Fruit fly (Drosophila melanogaster) whole organism, wandering third instar larva: Measurements from ENCODE around the gene Pgant2.
A peak's percentile ranks its signal among the peaks of the same experiment; 100 is the strongest.

Experiments used
- Abd-B ChIP-seq: fragments of >200 bp; optimal IDR thresholded peaks from 2 replicates; lab custom pipeline; 2017; ENCODE audit warnings: missing biosample characterization, missing genetic modification characterization
- CrebA ChIP-seq: fragments of 200-800 bp; sonication (Bioruptor generic); optimal IDR thresholded peaks from 2 replicates; lab custom pipeline; 2016; ENCODE audit warnings: missing biosample characterization, mild to moderate bottlenecking, missing genetic modification characterization, borderline replicate concordance
- Dif ChIP-seq: fragments of 200-275, 200-300 bp; sonication (Bioruptor generic); optimal IDR thresholded peaks from 2 replicates; lab custom pipeline; 2018; ENCODE audit warnings: missing biosample characterization, missing genetic modification characterization; ENCODE audit not compliant: partially characterized antibody
- Myc ChIP-seq: fragments of >200 bp; optimal IDR thresholded peaks from 2 replicates; lab custom pipeline; 2017
- N ChIP-seq: fragments of >200 bp; optimal IDR thresholded peaks from 2 replicates; lab custom pipeline; 2018; ENCODE audit warnings: missing biosample characterization, missing external identifiers, missing genetic modification characterization
- OdsH ChIP-seq: fragments of 200-800 bp; sonication (Bioruptor generic); optimal IDR thresholded peaks from 2 replicates; lab custom pipeline; 2016; ENCODE audit warnings: missing biosample characterization, mild to moderate bottlenecking, missing genetic modification characterization
- Rel ChIP-seq, 2 experiments: fragments of 200-800 bp; sonication (Bioruptor generic) in 1 of 2; optimal IDR thresholded peaks; 2 replicates in 1 of 2; 3 replicates in 1 of 2; lab custom pipeline; 2016 to 2019; ENCODE audit warnings: mild to moderate bottlenecking in 2 of 2, missing biosample characterization in 2 of 2, missing genetic modification characterization in 2 of 2, moderate library complexity in 1 of 2
- br ChIP-seq: fragments of 200-800 bp; sonication (Bioruptor generic); optimal IDR thresholded peaks from 2 replicates; lab custom pipeline; 2016; ENCODE audit warnings: missing biosample characterization, missing genetic modification characterization
- brk ChIP-seq: fragments of 200-800 bp; sonication (Bioruptor generic); optimal IDR thresholded peaks from 2 replicates; lab custom pipeline; 2016; ENCODE audit warnings: missing biosample characterization, mild to moderate bottlenecking, missing genetic modification characterization
- fru ChIP-seq: fragments of 200-800 bp; sonication (Bioruptor generic); optimal IDR thresholded peaks from 3 replicates; lab custom pipeline; 2016; ENCODE audit warnings: missing biosample characterization, mild to moderate bottlenecking, missing genetic modification characterization
- pan ChIP-seq: fragments of >200 bp; optimal IDR thresholded peaks from 2 replicates; lab custom pipeline; 2017
- psq ChIP-seq: fragments of 200-800 bp; sonication (Bioruptor generic); optimal IDR thresholded peaks from 3 replicates; lab custom pipeline; 2017; ENCODE audit warnings: missing biosample characterization, mild to moderate bottlenecking, missing genetic modification characterization, moderate library complexity
- usp ChIP-seq: fragments of >200 bp; optimal IDR thresholded peaks from 2 replicates; lab custom pipeline; 2017; ENCODE audit warnings: missing biosample characterization, missing genetic modification characterization

DNA sequence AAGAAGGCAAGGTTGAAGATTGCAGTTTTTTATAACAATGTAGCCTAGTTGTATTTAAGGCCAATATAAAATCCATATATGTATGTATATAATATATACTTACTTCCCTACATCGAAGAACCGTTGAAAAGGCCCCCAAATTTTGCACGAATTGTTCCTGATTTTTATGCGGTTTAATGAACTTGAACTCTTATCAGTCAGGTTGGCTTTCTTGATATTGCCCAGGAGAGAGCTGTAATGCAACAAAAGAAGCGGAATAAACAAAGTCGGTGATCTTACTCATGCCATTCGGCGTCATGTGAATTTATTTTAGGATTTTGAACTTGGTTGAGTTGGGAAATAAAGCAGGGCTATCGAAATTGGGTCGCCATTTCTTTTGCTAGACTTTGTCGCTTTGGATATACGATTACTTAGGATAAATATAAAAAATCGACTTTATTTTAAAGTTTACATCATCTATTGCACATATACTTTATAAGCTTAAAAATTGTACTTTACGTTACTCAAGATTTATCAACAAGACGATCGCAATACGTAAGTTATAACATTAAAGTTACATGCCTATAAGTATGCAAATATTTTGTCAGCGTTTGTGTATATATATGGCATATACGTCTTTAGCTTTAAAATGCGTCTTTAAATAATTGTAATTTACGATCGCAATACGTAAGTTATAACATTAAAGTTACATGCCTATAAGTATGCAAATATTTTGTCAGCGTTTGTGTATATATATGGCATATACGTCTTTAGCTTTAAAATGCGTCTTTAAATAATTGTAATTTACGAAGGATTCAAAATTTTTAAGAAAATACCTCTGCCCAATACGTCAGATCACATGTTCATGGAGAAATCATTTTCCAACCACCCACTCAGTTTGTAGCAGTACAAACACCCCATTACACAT, 69.5 kb downstream of the Pgant2 start, which contains the start of gene CG8838:
- TF ChIP-seq Dif (GFP tag; lab: Kevin White, UChicago) (no peak), Abd-B (GFP tag; lab: Kevin White, UChicago) (no peak), CrebA (GFP tag; lab: Kevin White, UChicago) (peak; percentile 35), N (no peak), usp (no peak), pan (lab: Kevin White, UChicago) (no peak), br (GFP tag; lab: Kevin White, UChicago) (no peak), brk (GFP tag; lab: Kevin White, UChicago) (no peak), Myc (lab: Kevin White, UChicago) (peak; percentile 53), OdsH (no peak), psq (GFP tag; lab: Kevin White, UChicago) (no peak), Rel (GFP tag; optimal IDR thresholded peaks at IDR 0.05; lab: Kevin White, UChicago) (no peak), Rel (tag; optimal IDR thresholded peaks at IDR 0.05; lab: Kevin White, UChicago) (peak; percentile 64), fru (GFP tag; lab: Kevin White, UChicago) (no peak)
